Worm (Caenorhabditis elegans): ENCODE results near the gene fmi-1.

- TF ChIP-seq B0310.2 (tag; optimal IDR thresholded peaks at IDR 0.05) (no peak), ets-7 (tag; optimal IDR thresholded peaks at IDR 0.05) (no peak), hmbx-1 (tag; optimal IDR thresholded peaks at IDR 0.05) (no peak), ama-1 (optimal IDR thresholded peaks at IDR 0.05) (no peak), F13C5.2 (tag; optimal IDR thresholded peaks at IDR 0.05) (no peak), tra-4 (tag; optimal IDR thresholded peaks at IDR 0.05) (no peak), sea-1 (GFP tag; conservative IDR thresholded peaks at IDR 0.05) (no peak), tbx-11 (GFP tag; IDR thresholded peaks at IDR 0.05) (no peak), hnd-1 (tag; optimal IDR thresholded peaks at IDR 0.05) (no peak), ceh-36 (tag; optimal IDR thresholded peaks at IDR 0.05) (no peak)
Observed at ce11 chrV:13046125-13047123, 27.6 kb downstream of the fmi-1 start.
